Worm (Caenorhabditis elegans) whole organism, L3 larva: ENCODE measurements around the gene srx-122.

ENCODE experiments used
- ama-1 ChIP-seq: fragments of 150-350 bp; optimal IDR thresholded peaks from 2 replicates; lab custom pipeline; 2018
- ceh-28 ChIP-seq: fragments of 150-350 bp; optimal IDR thresholded peaks from 2 replicates; lab custom pipeline; 2014; ENCODE audit warnings: missing biosample characterization, missing genetic modification reagents, missing genetic modification characterization
- elt-2 ChIP-seq: sonication (generic microtip); optimal IDR thresholded peaks from 2 replicates; lab custom pipeline; 2016; ENCODE audit warnings: missing genetic modification reagents, mild to moderate bottlenecking, missing genetic modification characterization, missing compliant biosample characterization
- nhr-237 ChIP-seq: fragments of 150-350 bp; optimal IDR thresholded peaks from 2 replicates; lab custom pipeline; 2014; ENCODE audit warnings: missing biosample characterization, missing genetic modification characterization
- nhr-28 ChIP-seq: fragments of 150-350 bp; optimal IDR thresholded peaks from 2 replicates; lab custom pipeline; 2014; ENCODE audit warnings: missing biosample characterization, missing genetic modification characterization
- tbx-2 ChIP-seq: sonication (generic microtip); optimal IDR thresholded peaks from 2 replicates; lab custom pipeline; 2016; ENCODE audit warnings: mild to moderate bottlenecking, missing genetic modification characterization, missing compliant biosample characterization
- unc-39 ChIP-seq: sonication (generic microtip); optimal IDR thresholded peaks from 4 replicates; lab custom pipeline; 2017; ENCODE audit warnings: missing biosample characterization, missing genetic modification characterization
- ztf-11 ChIP-seq: fragments of 150-350 bp; optimal IDR thresholded peaks from 2 replicates; lab custom pipeline; 2014; ENCODE audit warnings: missing biosample characterization, missing genetic modification characterization

- TF ChIP-seq unc-39 (tag; lab: Kevin White, UChicago) (no peak), tbx-2 (tag; lab: Kevin White, UChicago) (no peak), ztf-11 (tag; lab: Kevin White, UChicago) (no peak), ama-1 (lab: Kevin White, UChicago) (no peak), nhr-237 (no peak), ceh-28 (no peak), nhr-28 (no peak), elt-2 (tag; lab: Kevin White, UChicago) (no peak)
Measured at ce11 chrV:3256051-3256450, 41.6 kb downstream of the srx-122 start, which contains the start of gene srt-63.
